Worm (Caenorhabditis elegans): Measurements from ENCODE around the gene try-9.

Gene try-9

ce11 chrII:4326420-4326819 lies 41.6 kb upstream of the try-9 start, which contains the start of gene pfd-2:
TSS of gene pfd-2 (plus strand) at chrII:4326720.
- TF ChIP-seq ceh-27 (GFP tag; optimal IDR thresholded peaks at IDR 0.05) (no peak), madf-3 (GFP tag; IDR thresholded peaks at IDR 0.05) (no peak), egl-44 (GFP tag; IDR thresholded peaks at IDR 0.05) (no peak), dpl-1 (GFP tag; optimal IDR thresholded peaks at IDR 0.05) (no peak), ztf-6 (GFP tag; IDR thresholded peaks at IDR 0.05) (no peak), C17E4.6 (GFP tag; IDR thresholded peaks at IDR 0.05) (no peak), hmg-1.2 (GFP tag; IDR thresholded peaks at IDR 0.05) (no peak), lin-35 (GFP tag; optimal IDR thresholded peaks at IDR 0.05) (no peak), Y53G8AR.9 (GFP tag; conservative IDR thresholded peaks at IDR 0.05) (no peak)

- TF ChIP-seq rec-8 (tag; optimal IDR thresholded peaks at IDR 0.05) (no peak), hlh-12 (tag; optimal IDR thresholded peaks at IDR 0.05) (no peak), egl-18 (GFP tag; IDR thresholded peaks at IDR 0.05) (no peak), lir-1 (GFP tag; conservative IDR thresholded peaks at IDR 0.05) (no peak), K11D2.4 (GFP tag; IDR thresholded peaks at IDR 0.05) (no peak), akir-1 (GFP tag; optimal IDR thresholded peaks at IDR 0.05) (no peak)
Observed at ce11 chrII:4328716-4329115, 39.3 kb upstream of the try-9 start, which contains the start of gene H20J04.4. TSS of gene H20J04.4 (plus strand) at chrII:4329016.

ce11 chrII:4334448-4334847 lies 33.6 kb upstream of the try-9 start, which contains the start of gene madf-3:
TSS of gene madf-3 (plus strand) at chrII:4334748.
- TF ChIP-seq ama-1 (optimal IDR thresholded peaks at IDR 0.05): no peak
- no peak for TF ChIP-seq ama-1 (GFP tag; optimal IDR thresholded peaks at IDR 0.05)
- TF ChIP-seq egrh-3 (GFP tag; IDR thresholded peaks at IDR 0.05): no peak
- TF ChIP-seq lin-54 (GFP tag; optimal IDR thresholded peaks at IDR 0.05): no peak
- TF ChIP-seq ekl-4 (GFP tag; IDR thresholded peaks at IDR 0.05): no peak
- no peak for TF ChIP-seq lin-35 (GFP tag; optimal IDR thresholded peaks at IDR 0.05)
- no peak for TF ChIP-seq bed-1 (GFP tag; IDR thresholded peaks at IDR 0.05)
- TF ChIP-seq dpl-1 (GFP tag; optimal IDR thresholded peaks at IDR 0.05): no peak
- TF ChIP-seq bed-2 (GFP tag; IDR thresholded peaks at IDR 0.05): no peak
- no peak for TF ChIP-seq nfya-1 (tag; optimal IDR thresholded peaks at IDR 0.05; ENCODE audit: borderline replicate concordance, insufficient read depth)
- no peak for TF ChIP-seq hmg-1.2 (GFP tag; IDR thresholded peaks at IDR 0.05)
- no peak for TF ChIP-seq nhr-179 (tag; optimal IDR thresholded peaks at IDR 0.05)
- TF ChIP-seq F10E7.11 (tag; optimal IDR thresholded peaks at IDR 0.05): no peak
- no peak for TF ChIP-seq akir-1 (GFP tag; optimal IDR thresholded peaks at IDR 0.05)
- no peak for TF ChIP-seq rpc-1 (optimal IDR thresholded peaks at IDR 0.05)
- no peak for TF ChIP-seq rpc-1 (tag; optimal IDR thresholded peaks at IDR 0.05)
- no peak for TF ChIP-seq Y95B8A.8 (GFP tag; IDR thresholded peaks at IDR 0.05)
- no peak for TF ChIP-seq ceh-40 (GFP tag; IDR thresholded peaks at IDR 0.05)
- TF ChIP-seq lir-1 (GFP tag; conservative IDR thresholded peaks at IDR 0.05): no peak
- TF ChIP-seq hsf-1 (GFP tag; IDR thresholded peaks at IDR 0.05): no peak

- no peak for TF ChIP-seq F52B5.7 (tag; optimal IDR thresholded peaks at IDR 0.05)
- TF ChIP-seq hsf-1 (GFP tag; IDR thresholded peaks at IDR 0.05): no peak
- TF ChIP-seq C17E4.6 (GFP tag; IDR thresholded peaks at IDR 0.05): no peak
- TF ChIP-seq madf-8 (GFP tag; conservative IDR thresholded peaks at IDR 0.05): no peak
- TF ChIP-seq Y67H2A.10 (GFP tag; conservative IDR thresholded peaks at IDR 0.05): no peak
- no peak for TF ChIP-seq bed-1 (GFP tag; IDR thresholded peaks at IDR 0.05)
- no peak for TF ChIP-seq T26A5.8 (tag; optimal IDR thresholded peaks at IDR 0.05)
- no peak for TF ChIP-seq nfya-1 (tag; optimal IDR thresholded peaks at IDR 0.05; ENCODE audit: borderline replicate concordance, insufficient read depth)
- no peak for TF ChIP-seq chd-7 (tag; optimal IDR thresholded peaks at IDR 0.05)
- TF ChIP-seq cebp-1 (GFP tag; IDR thresholded peaks at IDR 0.05): no peak
- TF ChIP-seq cebp-1 (tag; optimal IDR thresholded peaks at IDR 0.05): no peak
- TF ChIP-seq lag-1 (GFP tag; IDR thresholded peaks at IDR 0.05): no peak
- no peak for TF ChIP-seq let-607 (tag; optimal IDR thresholded peaks at IDR 0.05)
- TF ChIP-seq unc-62 (GFP tag; optimal IDR thresholded peaks at IDR 0.05): no peak
- no peak for TF ChIP-seq ceh-79 (tag; optimal IDR thresholded peaks at IDR 0.05)
- TF ChIP-seq xnd-1 (tag; optimal IDR thresholded peaks at IDR 0.05): no peak
- TF ChIP-seq hlh-12 (tag; optimal IDR thresholded peaks at IDR 0.05): no peak
- no peak for TF ChIP-seq hlh-26 (GFP tag; conservative IDR thresholded peaks at IDR 0.05)
- no peak for TF ChIP-seq lsy-27 (tag; optimal IDR thresholded peaks at IDR 0.05; ENCODE audit: borderline replicate concordance, insufficient read depth)
Observed at ce11 chrII:4337731-4338130, 30.3 kb upstream of the try-9 start.

All from whole organism, young adult.